Worm (Caenorhabditis elegans): Measurements from ENCODE around the gene metl-18.

The metl-18 gene

ce11 chrIII:3390144-3390543 is 35.4 kb upstream of the metl-18 start (continued):
- TF ChIP-seq ets-4 (GFP tag; optimal IDR thresholded peaks at IDR 0.05) (no peak), F57A8.1 (GFP tag; optimal IDR thresholded peaks at IDR 0.05) (no peak), T07F8.4 (tag; optimal IDR thresholded peaks at IDR 0.05) (no peak), B0019.2 (GFP tag; conservative IDR thresholded peaks at IDR 0.05) (0 out of 2 replicates have a peak, but pooled peaks have one; percentile 7), lsy-27 (tag; optimal IDR thresholded peaks at IDR 0.05; ENCODE audit: borderline replicate concordance, insufficient read depth) (no peak), dpl-1 (GFP tag; optimal IDR thresholded peaks at IDR 0.05) (peak; percentile 27), C17E4.6 (GFP tag; IDR thresholded peaks at IDR 0.05) (no peak), lin-26 (GFP tag; IDR thresholded peaks at IDR 0.05) (no peak), mxl-1 (tag; optimal IDR thresholded peaks at IDR 0.05) (no peak), ztf-3 (GFP tag; optimal IDR thresholded peaks at IDR 0.05) (no peak), cebp-2 (GFP tag; IDR thresholded peaks at IDR 0.05) (no peak), sea-2 (GFP tag; IDR thresholded peaks at IDR 0.05) (no peak), C06A6.2 (GFP tag; conservative IDR thresholded peaks at IDR 0.05) (no peak), F22D6.2 (tag; optimal IDR thresholded peaks at IDR 0.05) (no peak), lag-1 (GFP tag; IDR thresholded peaks at IDR 0.05) (no peak), lin-35 (GFP tag; optimal IDR thresholded peaks at IDR 0.05) (no peak), lin-40 (tag; optimal IDR thresholded peaks at IDR 0.05) (no peak), nfyb-1 (GFP tag; IDR thresholded peaks at IDR 0.05) (0 out of 2 replicates have a peak, but pooled peaks have one; percentile 36), hmg-1.2 (GFP tag; IDR thresholded peaks at IDR 0.05) (peak; percentile 34; the same call in 1 of the 2 replicates), chd-7 (tag; optimal IDR thresholded peaks at IDR 0.05) (no peak), ceh-91 (GFP tag; IDR thresholded peaks at IDR 0.05) (peak; percentile 87), Y56A3A.18 (GFP tag; IDR thresholded peaks at IDR 0.05) (no peak), dox-1 (GFP tag; IDR thresholded peaks at IDR 0.05) (peak; percentile 22; the same call in 1 of the 2 replicates), lin-54 (GFP tag; optimal IDR thresholded peaks at IDR 0.05) (peak; percentile 91), bed-1 (GFP tag; IDR thresholded peaks at IDR 0.05) (no peak), ceh-27 (GFP tag; optimal IDR thresholded peaks at IDR 0.05) (no peak), F23B12.7 (tag; optimal IDR thresholded peaks at IDR 0.05; ENCODE audit: insufficient read depth) (no peak), F33H1.4 (GFP tag; IDR thresholded peaks at IDR 0.05) (peak; percentile 98), gei-17 (GFP tag; optimal IDR thresholded peaks at IDR 0.05) (no peak), nfya-2 (GFP tag; IDR thresholded peaks at IDR 0.05) (no peak), nhr-90 (tag; optimal IDR thresholded peaks at IDR 0.05) (no peak), aptf-3 (GFP tag; IDR thresholded peaks at IDR 0.05) (no peak), F57C9.4 (tag; optimal IDR thresholded peaks at IDR 0.05) (no peak), nhr-179 (tag; optimal IDR thresholded peaks at IDR 0.05) (no peak), ekl-4 (GFP tag; IDR thresholded peaks at IDR 0.05) (0 out of 2 replicates have a peak, but pooled peaks have one; percentile 40), D2030.7 (GFP tag; IDR thresholded peaks at IDR 0.05) (peak; percentile 93), zim-3 (tag; optimal IDR thresholded peaks at IDR 0.05) (no peak), akir-1 (GFP tag; optimal IDR thresholded peaks at IDR 0.05) (no peak), ztf-18 (tag; optimal IDR thresholded peaks at IDR 0.05) (no peak), ceh-40 (GFP tag; IDR thresholded peaks at IDR 0.05) (no peak), atf-7 (tag; optimal IDR thresholded peaks at IDR 0.05) (no peak), madf-10 (tag; optimal IDR thresholded peaks at IDR 0.05) (no peak), lsl-1 (GFP tag; optimal IDR thresholded peaks at IDR 0.05) (peak; percentile 99), Y79H2A.3 (GFP tag; conservative IDR thresholded peaks at IDR 0.05) (no peak), athp-1 (tag; optimal IDR thresholded peaks at IDR 0.05) (peak; percentile 62), pbrm-1 (GFP tag; IDR thresholded peaks at IDR 0.05) (peak; percentile 57; the same call in 1 of the 2 replicates), snpc-1.1 (tag; optimal IDR thresholded peaks at IDR 0.05; ENCODE audit: insufficient read depth) (peak; percentile 48), madf-6 (GFP tag; IDR thresholded peaks at IDR 0.05) (peak; percentile 98), dpff-1 (tag; optimal IDR thresholded peaks at IDR 0.05) (no peak)
